Worm (Caenorhabditis elegans) whole organism, midembryonic: ENCODE measurements around the gene ZK666.4.

ENCODE experiments used
- T22C8.4 ChIP-seq: fragments of 200-800 bp; sonication (Bioruptor generic); IDR thresholded peaks from 2 replicates; pipeline ENCODE4 v1.3.6; 2022; ENCODE audit warnings: missing genetic modification characterization, missing compliant biosample characterization
- cog-1 ChIP-seq: sonication (generic microtip); optimal IDR thresholded peaks from 2 replicates; lab custom pipeline; 2016; ENCODE audit warnings: missing genetic modification characterization, missing compliant biosample characterization
- flt-1 ChIP-seq: fragments of 200-800 bp; sonication (Bioruptor generic); IDR thresholded peaks from 2 replicates; pipeline ENCODE4 v1.3.6; 2022; ENCODE audit warnings: missing genetic modification characterization, missing compliant biosample characterization
- klf-2 ChIP-seq: fragments of 200-800 bp; sonication (Bioruptor generic); conservative IDR thresholded peaks from 2 replicates; pipeline ENCODE4 v1.3.6; 2022; ENCODE audit warnings: missing genetic modification reagents, missing genetic modification characterization, missing compliant biosample characterization
- med-1 ChIP-seq: sonication (generic microtip); optimal IDR thresholded peaks from 2 replicates; lab custom pipeline; 2017; ENCODE audit warnings: missing genetic modification characterization, mild to moderate bottlenecking, missing compliant biosample characterization, antibody characterized with exemption, missing genetic modification reagents; ENCODE audit not compliant: insufficient read depth
- ref-1 ChIP-seq: fragments of 200-800 bp; sonication (Bioruptor generic); conservative IDR thresholded peaks from 2 replicates; pipeline ENCODE4 v1.3.6; 2022; ENCODE audit warnings: missing genetic modification reagents, missing genetic modification characterization, missing compliant biosample characterization
- tab-1 ChIP-seq: fragments of 200-800 bp; sonication (Bioruptor generic); IDR thresholded peaks from 2 replicates; pipeline ENCODE4 v1.3.6; 2022; ENCODE audit warnings: missing genetic modification characterization, missing compliant biosample characterization
- ztf-23 ChIP-seq: fragments of 200-800 bp; sonication (Bioruptor generic); IDR thresholded peaks from 2 replicates; pipeline ENCODE4 v1.3.6; 2022; ENCODE audit warnings: missing genetic modification reagents, missing genetic modification characterization, missing compliant biosample characterization
- ztf-29 ChIP-seq: fragments of 200-800 bp; sonication (Bioruptor generic); IDR thresholded peaks from 2 replicates; pipeline ENCODE4 v1.3.6; 2022; ENCODE audit warnings: missing genetic modification reagents, missing genetic modification characterization, missing compliant biosample characterization

The ZK666.4 gene

ce11 chrII:10447348-10448316 lies 29.4 kb upstream of the ZK666.4 start, which contains the start of gene ZK673.2:
ZK673.2 (plus strand) TSS chrII:10448266.
- no peak for TF ChIP-seq med-1
- no peak for TF ChIP-seq ztf-23 (GFP tag; lab: Robert Waterston, UW)
- no peak for TF ChIP-seq cog-1 (tag; lab: Kevin White, UChicago)
- TF ChIP-seq flt-1 (GFP tag; lab: Robert Waterston, UW) = no peak
- no peak for TF ChIP-seq ztf-29 (GFP tag; lab: Robert Waterston, UW)
- no peak for TF ChIP-seq tab-1 (GFP tag; lab: Robert Waterston, UW)
- TF ChIP-seq ref-1 (GFP tag; lab: Robert Waterston, UW) = no peak
- TF ChIP-seq T22C8.4 = no peak
- TF ChIP-seq klf-2 (GFP tag; lab: Robert Waterston, UW) = no peak

DNA sequence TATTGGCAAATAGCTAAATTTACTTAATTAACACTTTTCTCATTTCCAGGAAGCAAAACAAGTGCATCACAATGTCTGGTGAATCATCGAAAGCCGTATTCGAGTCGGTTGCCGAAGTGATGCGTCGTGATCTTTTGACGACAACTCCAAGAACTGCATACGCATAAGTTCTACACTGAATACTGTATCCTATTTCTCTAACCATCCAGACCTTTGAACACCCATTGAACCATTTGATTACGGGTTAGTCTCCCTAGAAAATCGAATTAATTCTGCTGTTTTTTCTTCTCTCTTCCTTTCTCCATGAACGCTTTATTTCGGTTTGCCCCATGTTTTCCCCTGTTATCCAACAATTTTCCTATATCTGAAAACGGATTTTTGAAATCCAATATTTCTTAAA lies 27.4 kb upstream of the ZK666.4 start, which contains the start of gene lin-56:
Gene lin-56, plus strand, starts transcription at position 301 of the 400 bp plus-strand sequence.
- TF ChIP-seq ref-1 (GFP tag; lab: Robert Waterston, UW) (no peak), ztf-23 (GFP tag; lab: Robert Waterston, UW) (no peak), med-1 (no peak), T22C8.4 (no peak), flt-1 (GFP tag; lab: Robert Waterston, UW) (no peak), klf-2 (GFP tag; lab: Robert Waterston, UW) (no peak), tab-1 (GFP tag; lab: Robert Waterston, UW) (no peak), cog-1 (tag; lab: Kevin White, UChicago) (no peak), ztf-29 (GFP tag; lab: Robert Waterston, UW) (no peak)

DNA sequence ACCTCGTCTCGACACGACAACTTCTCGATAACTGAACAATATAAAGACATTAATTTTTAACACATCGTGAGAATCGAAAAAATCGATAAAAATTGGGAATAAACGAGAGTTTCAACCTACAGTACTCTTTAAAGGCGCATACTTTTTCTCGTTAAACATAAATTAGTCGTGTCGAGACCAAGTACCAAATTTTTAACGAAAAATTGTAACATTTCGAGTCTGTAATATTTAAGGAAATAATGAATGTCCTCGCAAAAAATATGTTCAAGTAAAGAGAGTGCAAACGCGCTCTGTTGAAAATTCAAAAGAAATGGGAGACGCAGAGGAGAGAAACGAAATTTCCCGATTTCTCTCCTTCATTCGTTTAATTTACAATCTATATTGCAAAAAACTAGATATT lies 26.7 kb upstream of the ZK666.4 start:
- no peak for TF ChIP-seq T22C8.4
- TF ChIP-seq cog-1 (tag; lab: Kevin White, UChicago) = no peak
- TF ChIP-seq flt-1 (GFP tag; lab: Robert Waterston, UW) = no peak
- no peak for TF ChIP-seq ztf-29 (GFP tag; lab: Robert Waterston, UW)
- TF ChIP-seq tab-1 (GFP tag; lab: Robert Waterston, UW) = no peak
- no peak for TF ChIP-seq klf-2 (GFP tag; lab: Robert Waterston, UW)
- no peak for TF ChIP-seq ref-1 (GFP tag; lab: Robert Waterston, UW)
- TF ChIP-seq ztf-23 (GFP tag; lab: Robert Waterston, UW) = no peak
- no peak for TF ChIP-seq med-1

ce11 chrII:10452620-10453019 lies 24.4 kb upstream of the ZK666.4 start, which contains the start of gene ZK673.4:
ZK673.4 (plus strand) TSS chrII:10452920.
- TF ChIP-seq ztf-23 (GFP tag; lab: Robert Waterston, UW) = no peak
- no peak for TF ChIP-seq T22C8.4
- TF ChIP-seq ztf-29 (GFP tag; lab: Robert Waterston, UW) = no peak
- no peak for TF ChIP-seq cog-1 (tag; lab: Kevin White, UChicago)
- TF ChIP-seq ref-1 (GFP tag; lab: Robert Waterston, UW) = no peak
- TF ChIP-seq flt-1 (GFP tag; lab: Robert Waterston, UW) = no peak
- no peak for TF ChIP-seq med-1
- no peak for TF ChIP-seq klf-2 (GFP tag; lab: Robert Waterston, UW)
- TF ChIP-seq tab-1 (GFP tag; lab: Robert Waterston, UW) = no peak

DNA sequence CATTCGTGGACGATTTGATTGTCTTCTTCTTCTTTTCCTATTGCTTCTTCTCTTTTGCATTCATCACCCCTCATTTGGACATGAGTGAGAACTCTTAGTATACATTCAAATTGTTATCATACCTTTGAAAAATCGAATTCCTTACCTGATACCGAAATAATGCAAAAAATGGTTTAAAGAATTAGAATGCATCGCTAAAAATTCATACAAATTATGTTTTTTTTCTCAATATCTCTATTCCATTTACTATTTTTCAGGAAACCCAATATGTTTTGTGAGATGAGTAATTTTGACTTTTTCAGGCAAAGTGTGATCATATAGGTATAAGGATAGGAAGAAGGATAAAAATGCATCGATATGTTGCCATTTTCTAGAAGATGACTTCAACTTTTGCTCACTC lies 20.1 kb upstream of the ZK666.4 start, which contains the start of gene ZK673.11:
Gene ZK673.11, plus strand, starts transcription at position 301 of the 400 bp plus-strand sequence.
- TF ChIP-seq flt-1 (GFP tag; lab: Robert Waterston, UW) = no peak

- TF ChIP-seq ztf-23 (GFP tag; lab: Robert Waterston, UW) = no peak
- no peak for TF ChIP-seq flt-1 (GFP tag; lab: Robert Waterston, UW)
- no peak for TF ChIP-seq ref-1 (GFP tag; lab: Robert Waterston, UW)
- TF ChIP-seq tab-1 (GFP tag; lab: Robert Waterston, UW) = no peak
- no peak for TF ChIP-seq cog-1 (tag; lab: Kevin White, UChicago)
- TF ChIP-seq T22C8.4 = no peak
- no peak for TF ChIP-seq ztf-29 (GFP tag; lab: Robert Waterston, UW)
- no peak for TF ChIP-seq klf-2 (GFP tag; lab: Robert Waterston, UW)
- TF ChIP-seq med-1 = no peak
Observed at ce11 chrII:10461207-10461606, 15.9 kb upstream of the ZK666.4 start, which contains the start of gene ZK673.5. ZK673.5 (plus strand) TSS chrII:10461507.

- no peak for TF ChIP-seq klf-2 (GFP tag; lab: Robert Waterston, UW)
- no peak for TF ChIP-seq med-1
- TF ChIP-seq T22C8.4 = no peak
- no peak for TF ChIP-seq tab-1 (GFP tag; lab: Robert Waterston, UW)
- no peak for TF ChIP-seq ref-1 (GFP tag; lab: Robert Waterston, UW)
- TF ChIP-seq ztf-23 (GFP tag; lab: Robert Waterston, UW) = no peak
- TF ChIP-seq flt-1 (GFP tag; lab: Robert Waterston, UW) = no peak
- no peak for TF ChIP-seq cog-1 (tag; lab: Kevin White, UChicago)
- no peak for TF ChIP-seq ztf-29 (GFP tag; lab: Robert Waterston, UW)
Observed at ce11 chrII:10464230-10464920, 12.7 kb upstream of the ZK666.4 start, which contains the start of the genes ZK673.6 and sdz-37. ZK673.6 (minus strand) TSS chrII:10464330. sdz-37 (plus strand) TSS chrII:10464870.

- no peak for TF ChIP-seq flt-1 (GFP tag; lab: Robert Waterston, UW)
- TF ChIP-seq med-1 = no peak
- TF ChIP-seq ztf-29 (GFP tag; lab: Robert Waterston, UW) = no peak
- TF ChIP-seq klf-2 (GFP tag; lab: Robert Waterston, UW) = no peak
- TF ChIP-seq ztf-23 (GFP tag; lab: Robert Waterston, UW) = no peak
- TF ChIP-seq ref-1 (GFP tag; lab: Robert Waterston, UW) = no peak
- no peak for TF ChIP-seq tab-1 (GFP tag; lab: Robert Waterston, UW)
- TF ChIP-seq cog-1 (tag; lab: Kevin White, UChicago) = no peak
- TF ChIP-seq T22C8.4 = no peak
Observed at ce11 chrII:10466552-10466951, 10.5 kb upstream of the ZK666.4 start, which contains the start of gene tnc-2. tnc-2 (plus strand) TSS chrII:10466852.
